Worm (Caenorhabditis elegans) whole organism, L4/young adult: ENCODE data around the gene C02B10.6.

Experiments
- W03F9.2 ChIP-seq: fragments of 150-350 bp; optimal IDR thresholded peaks from 2 replicates; lab custom pipeline; 2014; ENCODE audit warnings: missing biosample characterization, missing genetic modification characterization
- him-1 ChIP-seq: sonication (generic microtip); optimal IDR thresholded peaks from 2 replicates; lab custom pipeline; 2016; ENCODE audit warnings: missing genotype, missing genetic modification reagents, missing genetic modification characterization, missing compliant biosample characterization

DNA sequence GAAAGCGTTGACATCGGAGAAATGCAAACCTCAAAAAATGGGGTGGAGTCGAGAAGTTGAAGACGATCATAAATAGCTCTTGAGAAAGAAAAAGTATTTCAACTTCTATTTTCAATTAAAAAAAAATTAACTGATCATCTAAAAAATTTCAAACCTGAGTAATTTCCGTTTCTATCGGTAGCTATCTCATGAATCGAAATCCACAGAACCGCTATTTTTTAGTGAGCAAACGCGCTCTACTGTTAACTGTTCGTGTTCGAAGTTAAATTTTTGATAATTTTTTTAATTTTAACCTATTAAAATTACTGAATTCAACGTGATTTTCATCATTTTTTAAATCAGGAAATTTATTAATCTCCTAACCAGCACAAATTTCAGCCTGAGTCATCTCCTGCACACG lies 13.1 kb downstream of the C02B10.6 start:
- no peak for TF ChIP-seq him-1
- no peak for TF ChIP-seq W03F9.2
